Worm (Caenorhabditis elegans) whole organism, young adult: ENCODE results near the gene skr-6.

Experiments
- F33H1.4 ChIP-seq: fragments of 200-800 bp; sonication (Bioruptor generic); IDR thresholded peaks from 2 replicates; pipeline ENCODE4 v1.3.6; 2022; ENCODE audit warnings: missing genetic modification reagents, missing genetic modification characterization, missing compliant biosample characterization
- ZK185.1 ChIP-seq: sonication (generic microtip); optimal IDR thresholded peaks from 2 replicates; lab custom pipeline; 2016; ENCODE audit warnings: mild to moderate bottlenecking, missing genetic modification characterization, missing compliant biosample characterization; ENCODE audit not compliant: poor library complexity, severe bottlenecking
- ama-1 ChIP-seq, 3 experiments: fragments of 150-350 bp in 1 of 3; sonication (generic microtip) in 2 of 3; optimal IDR thresholded peaks; 2 replicates each; lab custom pipeline; 2014 to 2018; ENCODE audit warnings: missing biosample characterization in 2 of 3, missing genetic modification characterization in 2 of 3, missing genetic modification reagents in 2 of 3
- pbrm-1 ChIP-seq: fragments of 200-800 bp; sonication (Bioruptor generic); IDR thresholded peaks from 2 replicates; pipeline ENCODE4 v1.3.6; 2022; ENCODE audit warnings: missing genetic modification reagents, missing genetic modification characterization, missing compliant biosample characterization

DNA sequence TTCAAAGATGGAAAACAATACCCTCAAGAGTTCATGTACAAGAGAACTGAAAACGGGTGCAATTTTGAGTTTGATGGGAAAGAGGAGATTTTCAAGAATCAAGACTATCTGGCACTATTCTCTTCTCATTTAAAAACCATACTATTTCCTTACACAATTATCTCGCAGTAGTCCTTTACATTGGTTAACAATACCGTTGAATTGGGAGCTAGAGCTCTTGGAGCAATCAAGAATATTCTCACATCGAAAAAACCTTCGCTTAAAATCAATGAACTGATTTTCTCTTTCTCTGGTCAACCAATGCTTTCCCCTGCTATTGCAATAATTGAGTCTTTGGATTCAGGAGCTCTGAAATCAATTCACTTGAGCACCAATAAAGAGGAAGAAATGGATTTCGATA, 16.3 kb downstream of the skr-6 start, which contains the start of gene R10E8.2:
- TF ChIP-seq F33H1.4 (GFP tag; lab: Robert Waterston, UW) (no peak), pbrm-1 (no peak), ZK185.1 (no peak), ama-1 (optimal IDR thresholded peaks at IDR 0.05; lab: Kevin White, UChicago) (no peak), ama-1 (GFP tag; optimal IDR thresholded peaks at IDR 0.05; lab: Kevin White, UChicago) (no peak)
